Fruit fly (Drosophila melanogaster) Kc167 (cell line): ENCODE measurements around the gene CG14294.

Experiments used
- Sin3A ChIP-seq: fragments of >200 bp; optimal IDR thresholded peaks from 2 replicates; lab custom pipeline; 2018; ENCODE audit warnings: missing external identifiers
- insv ChIP-seq: fragments of >200 bp; optimal IDR thresholded peaks from 3 replicates; lab custom pipeline; 2018; ENCODE audit warnings: missing external identifiers
- psq ChIP-seq: fragments of >200 bp; optimal IDR thresholded peaks from 2 replicates; lab custom pipeline; 2017; ENCODE audit warnings: missing external identifiers

- TF ChIP-seq psq (lab: Kevin White, UChicago) (no peak), Sin3A (lab: Kevin White, UChicago) (no peak), insv (lab: Kevin White, UChicago) (no peak)
These were observed 26.8 kb downstream of the CG14294 start, which contains the start of gene CG14298 for dm6 chr3R:18875228-18875627.
